Worm (Caenorhabditis elegans) whole organism, L4 larva: ENCODE results near the gene arrd-1.
A peak's percentile ranks its signal among the peaks of the same experiment; 100 is the strongest.

Experiments
- D1046.2 ChIP-seq: fragments of 200-800 bp; sonication (Bioruptor generic); IDR thresholded peaks from 2 replicates; pipeline ENCODE4 v1.3.6; 2022; ENCODE audit warnings: missing genetic modification characterization, missing compliant biosample characterization
- F10B5.3 ChIP-seq: sonication (generic microtip); optimal IDR thresholded peaks from 2 replicates; lab custom pipeline; 2016; ENCODE audit warnings: mild to moderate bottlenecking, missing genetic modification characterization, missing compliant biosample characterization
- F44E2.7 ChIP-seq: fragments of 200-800 bp; sonication (Bioruptor generic); IDR thresholded peaks from 2 replicates; pipeline ENCODE4 v2.1.2; 2022; ENCODE audit warnings: missing genetic modification characterization, missing compliant biosample characterization
- R02D3.7 ChIP-seq: fragments of 150-350 bp; sonication (generic microtip); optimal IDR thresholded peaks from 3 replicates; lab custom pipeline; 2014; ENCODE audit warnings: missing biosample characterization, missing genetic modification characterization
- T20F7.1 ChIP-seq: fragments of 200-800 bp; sonication (Bioruptor generic); optimal IDR thresholded peaks from 2 replicates; lab custom pipeline; 2018; ENCODE audit warnings: mild to moderate bottlenecking, missing genetic modification characterization, missing compliant biosample characterization
- T26A8.4 ChIP-seq: fragments of 200-800 bp; sonication (Bioruptor generic); IDR thresholded peaks from 2 replicates; pipeline ENCODE4 v1.3.6; 2022; ENCODE audit warnings: missing genetic modification characterization, missing compliant biosample characterization
- Y105C5A.15 ChIP-seq: fragments of 200-800 bp; sonication (Bioruptor generic); IDR thresholded peaks from 2 replicates; pipeline ENCODE4 v1.3.6; 2022; ENCODE audit warnings: missing genetic modification characterization, missing compliant biosample characterization
- ZK337.2 ChIP-seq: fragments of 200-800 bp; sonication (Bioruptor generic); IDR thresholded peaks from 2 replicates; pipeline ENCODE4 v1.3.6; 2022; ENCODE audit warnings: missing genetic modification reagents, missing genetic modification characterization, missing compliant biosample characterization
- aha-1 ChIP-seq: fragments of 150-350 bp; peaks from one replicate; lab custom pipeline; 2014; ENCODE audit warnings: missing biosample characterization, missing genetic modification characterization
- ama-1 ChIP-seq: fragments of 150-350 bp; optimal IDR thresholded peaks from 2 replicates; lab custom pipeline; 2014; ENCODE audit warnings: inconsistent platforms, mixed read lengths
- attf-4 ChIP-seq: sonication (generic microtip); optimal IDR thresholded peaks from 3 replicates; lab custom pipeline; 2017; ENCODE audit warnings: missing biosample characterization, missing genetic modification characterization
- ceh-20 ChIP-seq: fragments of 200-800 bp; sonication (Bioruptor generic); IDR thresholded peaks from 2 replicates; pipeline ENCODE4 v1.3.6; 2022; ENCODE audit warnings: missing genetic modification reagents, missing genetic modification characterization, missing compliant biosample characterization
- ces-1 ChIP-seq: fragments of 150-350 bp; sonication (generic microtip); optimal IDR thresholded peaks from 4 replicates; lab custom pipeline; 2014; ENCODE audit warnings: missing biosample characterization, missing genetic modification reagents, missing genetic modification characterization
- cey-2 ChIP-seq: sonication (generic microtip); optimal IDR thresholded peaks from 3 replicates; lab custom pipeline; 2017; ENCODE audit warnings: missing genetic modification characterization, mild to moderate bottlenecking, missing compliant biosample characterization, antibody characterized with exemption, borderline replicate concordance; ENCODE audit not compliant: insufficient read depth
- daf-19 ChIP-seq: fragments of 200-800 bp; sonication (Bioruptor generic); conservative IDR thresholded peaks from 2 replicates; pipeline ENCODE4 v1.3.6; 2022; ENCODE audit warnings: missing genetic modification characterization, missing compliant biosample characterization
- dmd-6 ChIP-seq: fragments of 200-800 bp; sonication (Bioruptor generic); IDR thresholded peaks from 2 replicates; pipeline ENCODE4 v1.3.6; 2022; ENCODE audit warnings: missing genetic modification reagents, missing genetic modification characterization, missing compliant biosample characterization
- dmd-9 ChIP-seq: fragments of 200-800 bp; sonication (Bioruptor generic); IDR thresholded peaks from 2 replicates; pipeline ENCODE4 v1.3.6; 2022; ENCODE audit warnings: missing genetic modification reagents, missing genetic modification characterization, missing compliant biosample characterization
- dpl-1 ChIP-seq: fragments of 150-350 bp; optimal IDR thresholded peaks from 2 replicates; lab custom pipeline; 2014; ENCODE audit warnings: missing biosample characterization, missing genetic modification reagents, missing genetic modification characterization
- fos-1 ChIP-seq: fragments of 150-350 bp; optimal IDR thresholded peaks from 2 replicates; lab custom pipeline; 2014; ENCODE audit warnings: missing biosample characterization, missing genetic modification characterization
- hif-1 ChIP-seq, 2 experiments: sonication (generic microtip); optimal IDR thresholded peaks; 2 replicates each; lab custom pipeline; 2016 to 2017; ENCODE audit warnings: missing compliant biosample characterization in 2 of 2, missing genetic modification characterization in 2 of 2, missing genetic modification reagents in 2 of 2, missing genotype in 2 of 2, mild to moderate bottlenecking in 1 of 2
- hlh-30 ChIP-seq: sonication (generic microtip); optimal IDR thresholded peaks from 2 replicates; lab custom pipeline; 2017; ENCODE audit warnings: antibody characterized with exemption, mild to moderate bottlenecking, missing genetic modification characterization, missing compliant biosample characterization; ENCODE audit not compliant: insufficient read depth
- jun-1 ChIP-seq: fragments of 150-350 bp; optimal IDR thresholded peaks from 2 replicates; lab custom pipeline; 2014; ENCODE audit warnings: missing biosample characterization, missing genetic modification reagents, missing genetic modification characterization
- lim-7 ChIP-seq: fragments of 200-800 bp; sonication (Bioruptor generic); IDR thresholded peaks from 2 replicates; pipeline ENCODE4 v1.3.6; 2022; ENCODE audit warnings: missing genetic modification characterization, missing compliant biosample characterization
- lin-29 ChIP-seq: fragments of 200-800 bp; sonication (Bioruptor generic); IDR thresholded peaks from 2 replicates; pipeline ENCODE4 v1.3.6; 2022; ENCODE audit warnings: missing genetic modification reagents, missing genetic modification characterization, missing compliant biosample characterization
- lin-38 ChIP-seq: fragments of 200-800 bp; sonication (Bioruptor generic); IDR thresholded peaks from 2 replicates; pipeline ENCODE4 v1.3.6; 2022; ENCODE audit warnings: missing genetic modification reagents, missing genetic modification characterization, missing compliant biosample characterization
- lin-39 ChIP-seq: fragments of 150-350 bp; optimal IDR thresholded peaks from 2 replicates; lab custom pipeline; 2014; ENCODE audit warnings: missing biosample characterization, missing genetic modification reagents, missing genetic modification characterization
- mdl-1 ChIP-seq, 2 experiments: fragments of 150-350 bp in 1 of 2; sonication (generic microtip) in 1 of 2; optimal IDR thresholded peaks; 2 replicates each; lab custom pipeline; 2014 to 2017; ENCODE audit warnings: missing biosample characterization in 2 of 2, missing genetic modification characterization in 2 of 2
- mdt-29 ChIP-seq: fragments of 200-800 bp; sonication (Bioruptor generic); IDR thresholded peaks from 2 replicates; pipeline ENCODE4 v1.3.6; 2022; ENCODE audit warnings: missing genetic modification reagents, missing genetic modification characterization, missing compliant biosample characterization
- mxl-2 ChIP-seq: fragments of 200-800 bp; sonication (Bioruptor generic); conservative IDR thresholded peaks from 2 replicates; pipeline ENCODE4 v1.3.6; 2022; ENCODE audit warnings: missing genetic modification reagents, missing genetic modification characterization, missing compliant biosample characterization
- nhr-102 ChIP-seq: sonication (generic microtip); optimal IDR thresholded peaks from 2 replicates; lab custom pipeline; 2016; ENCODE audit warnings: mild to moderate bottlenecking, missing genetic modification characterization, moderate library complexity, missing compliant biosample characterization
- nhr-11 ChIP-seq: fragments of 150-350 bp; optimal IDR thresholded peaks from 2 replicates; lab custom pipeline; 2014; ENCODE audit warnings: missing biosample characterization, missing genetic modification characterization
- nhr-28 ChIP-seq: fragments of 150-350 bp; optimal IDR thresholded peaks from 2 replicates; lab custom pipeline; 2014; ENCODE audit warnings: missing biosample characterization, missing genetic modification characterization
- nhr-48 ChIP-seq: sonication (generic microtip); optimal IDR thresholded peaks from 2 replicates; lab custom pipeline; 2016; ENCODE audit warnings: mild to moderate bottlenecking, missing genetic modification characterization, missing compliant biosample characterization
- nhr-6 ChIP-seq: fragments of 150-350 bp; optimal IDR thresholded peaks from 2 replicates; lab custom pipeline; 2014; ENCODE audit warnings: missing biosample characterization, missing genetic modification characterization
- nhr-76 ChIP-seq: fragments of 150-350 bp; optimal IDR thresholded peaks from 2 replicates; lab custom pipeline; 2014; ENCODE audit warnings: missing biosample characterization, missing genetic modification characterization
- pha-4 ChIP-seq, 2 experiments: fragments of 150-350 bp in 1 of 2; fragments of 200-800 bp in 1 of 2; sonication (Bioruptor generic) in 1 of 2; IDR thresholded peaks in 1 of 2; optimal IDR thresholded peaks in 1 of 2; 2 replicates each; pipeline versions ENCODE4 v1.3.6 to Lab custom; 2014 to 2022; ENCODE audit warnings: missing genetic modification characterization in 2 of 2, missing genetic modification reagents in 2 of 2, missing biosample characterization in 1 of 2, missing compliant biosample characterization in 1 of 2
- pqm-1 ChIP-seq: sonication (generic microtip); optimal IDR thresholded peaks from 2 replicates; lab custom pipeline; 2017; ENCODE audit warnings: missing biosample characterization, missing genetic modification characterization
- rbr-2 ChIP-seq: sonication (generic microtip); optimal IDR thresholded peaks from 2 replicates; lab custom pipeline; 2016; ENCODE audit warnings: missing genotype, missing genetic modification characterization, missing compliant biosample characterization
- set-16 ChIP-seq: fragments of 200-800 bp; sonication (Bioruptor generic); IDR thresholded peaks from 2 replicates; pipeline ENCODE4 v1.3.6; 2022; ENCODE audit warnings: missing genetic modification reagents, missing genetic modification characterization, missing compliant biosample characterization
- skn-1 ChIP-seq: fragments of 150-350 bp; optimal IDR thresholded peaks from 2 replicates; lab custom pipeline; 2014; ENCODE audit warnings: missing biosample characterization, missing genetic modification characterization
- snpc-4 ChIP-seq: fragments of 150-350 bp; optimal IDR thresholded peaks from 2 replicates; lab custom pipeline; 2014; ENCODE audit warnings: missing biosample characterization, missing genetic modification characterization
- tag-97 ChIP-seq: fragments of 200-800 bp; sonication (Bioruptor generic); IDR thresholded peaks from 2 replicates; pipeline ENCODE4 v1.3.6; 2022; ENCODE audit warnings: missing genetic modification characterization, missing compliant biosample characterization
- unc-62 ChIP-seq, 3 experiments: fragments of 150-350 bp in 1 of 3; sonication (generic microtip); optimal IDR thresholded peaks in 2 of 3; peaks in 1 of 3; 1 replicate in 1 of 3; 2 replicates in 2 of 3; lab custom pipeline; 2014 to 2017; ENCODE audit warnings: missing biosample characterization in 3 of 3, missing genetic modification characterization in 3 of 3, missing genetic modification reagents in 3 of 3, missing genotype in 1 of 3
- zip-11 ChIP-seq: fragments of 200-800 bp; sonication (Bioruptor generic); IDR thresholded peaks from 2 replicates; pipeline ENCODE4 v1.3.6; 2022; ENCODE audit warnings: missing genetic modification characterization, missing compliant biosample characterization
- ztf-11 ChIP-seq: fragments of 150-350 bp; optimal IDR thresholded peaks from 2 replicates; lab custom pipeline; 2014; ENCODE audit warnings: missing biosample characterization, missing genetic modification characterization

arrd-1 gene

DNA sequence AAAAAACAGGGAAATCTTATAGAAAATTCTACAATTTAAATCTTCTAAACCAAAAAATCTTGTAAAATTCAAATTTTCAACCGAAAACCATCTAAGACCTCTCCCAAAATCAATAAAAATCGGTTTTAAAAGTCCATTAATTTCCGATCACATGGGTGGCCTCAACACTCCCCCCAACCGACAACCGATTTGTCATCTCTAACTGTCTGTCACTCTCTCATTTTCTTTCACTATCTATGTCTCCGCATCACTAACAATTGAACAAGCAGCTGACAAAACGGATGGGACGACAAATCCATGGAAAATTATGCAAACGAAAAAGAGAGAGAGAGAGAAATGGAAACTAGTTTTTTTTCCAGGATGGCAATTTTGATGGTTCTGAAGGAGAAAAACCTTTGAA lies 24.3 kb upstream of the arrd-1 start (continued):
- TF ChIP-seq lim-7: no peak
- no peak for TF ChIP-seq ama-1 (lab: Kevin White, UChicago)
- TF ChIP-seq skn-1 (tag; lab: Kevin White, UChicago): no peak
- TF ChIP-seq pha-4 (GFP tag; IDR thresholded peaks at IDR 0.05; lab: Robert Waterston, UW): no peak
- TF ChIP-seq pha-4 (tag; optimal IDR thresholded peaks at IDR 0.05; lab: Kevin White, UChicago): no peak
- TF ChIP-seq Y105C5A.15 (GFP tag; lab: Robert Waterston, UW): no peak
- TF ChIP-seq hlh-30: peak; percentile 94
- no peak for TF ChIP-seq nhr-48 (tag; lab: Kevin White, UChicago)
- TF ChIP-seq daf-19: no peak
- no peak for TF ChIP-seq set-16 (GFP tag; lab: Robert Waterston, UW)
- TF ChIP-seq dmd-9 (GFP tag; lab: Robert Waterston, UW): no peak
- peak; percentile 61 for TF ChIP-seq nhr-28 (tag; lab: Kevin White, UChicago)
- no peak for TF ChIP-seq rbr-2 (tag; lab: Kevin White, UChicago)
- no peak for TF ChIP-seq attf-4 (tag; lab: Kevin White, UChicago)
- TF ChIP-seq F10B5.3: no peak
- TF ChIP-seq snpc-4 (tag; lab: Kevin White, UChicago): no peak
- TF ChIP-seq nhr-6 (tag; lab: Kevin White, UChicago): no peak
- TF ChIP-seq pqm-1 (tag; lab: Kevin White, UChicago): no peak
- no peak for TF ChIP-seq ZK337.2 (GFP tag; lab: Robert Waterston, UW)
- TF ChIP-seq T26A8.4 (GFP tag; lab: Robert Waterston, UW): no peak
- peak in 1 of 2 experiments; percentile 96 for TF ChIP-seq unc-62 (GFP tag; optimal IDR thresholded peaks at IDR 0.05 in 1 of 2; lab: Kevin White, UChicago)
- TF ChIP-seq unc-62 (tag; optimal IDR thresholded peaks at IDR 0.05; lab: Kevin White, UChicago): no peak
- TF ChIP-seq D1046.2 (GFP tag; lab: Robert Waterston, UW): no peak
- TF ChIP-seq T20F7.1 (GFP tag; lab: Kevin White, UChicago): no peak
- TF ChIP-seq tag-97 (GFP tag; lab: Robert Waterston, UW): no peak
- TF ChIP-seq ceh-20: no peak
- TF ChIP-seq ztf-11 (tag; lab: Kevin White, UChicago): no peak
- TF ChIP-seq mdl-1 (tag; optimal IDR thresholded peaks at IDR 0.05; lab: Kevin White, UChicago): peak in 1 of 2 experiments; percentile 80
- no peak for TF ChIP-seq nhr-11 (tag; lab: Kevin White, UChicago)
- TF ChIP-seq jun-1 (tag; lab: Kevin White, UChicago): no peak
- peak; percentile 19 for TF ChIP-seq dpl-1 (GFP tag; lab: Kevin White, UChicago)
- no peak for TF ChIP-seq nhr-76 (tag; lab: Kevin White, UChicago)
- TF ChIP-seq cey-2 (tag; lab: Kevin White, UChicago): no peak
- no peak for TF ChIP-seq hif-1 (tag; optimal IDR thresholded peaks at IDR 0.05; lab: Kevin White, UChicago)
- no peak for TF ChIP-seq lin-39 (tag; lab: Kevin White, UChicago)
- peak; percentile 89 for TF ChIP-seq aha-1 (tag; lab: Kevin White, UChicago)
- TF ChIP-seq mxl-2 (GFP tag; lab: Robert Waterston, UW): no peak
- TF ChIP-seq fos-1: no peak
- TF ChIP-seq R02D3.7: no peak
- TF ChIP-seq nhr-102 (tag; lab: Kevin White, UChicago): no peak
- no peak for TF ChIP-seq ces-1 (GFP tag; lab: Kevin White, UChicago)
- TF ChIP-seq dmd-6 (GFP tag; lab: Robert Waterston, UW): no peak
- no peak for TF ChIP-seq F44E2.7 (GFP tag; lab: Robert Waterston, UW)
- TF ChIP-seq lin-38 (GFP tag; lab: Robert Waterston, UW): no peak
- no peak for TF ChIP-seq mdt-29 (GFP tag; lab: Robert Waterston, UW)
- TF ChIP-seq zip-11 (GFP tag; lab: Robert Waterston, UW): no peak
- TF ChIP-seq lin-29 (GFP tag; lab: Robert Waterston, UW): no peak
